Fruit fly (Drosophila melanogaster): Measurements from ENCODE around the gene CG15544.

CG15544 gene

DNA sequence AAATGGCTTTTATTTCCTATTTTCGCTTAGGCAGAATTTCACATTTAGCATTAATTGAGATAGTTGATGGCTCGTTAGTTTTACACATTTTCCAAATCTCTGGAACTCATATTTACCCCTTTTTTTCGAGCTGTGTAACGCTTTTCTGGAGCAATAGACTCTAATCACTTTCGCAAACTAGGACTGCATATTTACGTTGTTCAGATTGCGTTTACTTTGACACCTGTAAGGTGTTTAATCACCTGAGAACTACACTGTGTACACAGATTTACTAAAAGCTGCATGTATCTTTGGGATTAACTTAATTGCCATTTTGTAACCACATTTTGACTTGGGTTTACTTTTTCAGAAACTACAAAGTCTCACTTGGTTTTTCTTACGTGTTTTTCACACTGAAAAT is 24.8 kb upstream of the CG15544 start (continued):
- peak; percentile 33 for TF ChIP-seq CG6813 (GFP tag; optimal IDR thresholded peaks at IDR 0.05)
- peak; percentile 15 for TF ChIP-seq CG12744 (GFP tag; optimal IDR thresholded peaks at IDR 0.05)
- peak; percentile 54 for TF ChIP-seq CG10209 (GFP tag; optimal IDR thresholded peaks at IDR 0.05)
- peak; percentile 54; the same call in 1 of the 3 replicates for TF ChIP-seq ci (GFP tag; IDR thresholded peaks at IDR 0.05)
- peak; percentile 23 for TF ChIP-seq CG3281 (GFP tag; optimal IDR thresholded peaks at IDR 0.05)
- TF ChIP-seq CG12071 (GFP tag; optimal IDR thresholded peaks at IDR 0.05): peak; percentile 69
- peak; percentile 32 for TF ChIP-seq mam (GFP tag; optimal IDR thresholded peaks at IDR 0.05)
- TF ChIP-seq CG9215 (GFP tag; IDR thresholded peaks at IDR 0.05): no peak
- no peak for TF ChIP-seq klu (GFP tag; IDR thresholded peaks at IDR 0.05)

dm6 chr3R:30803212-30803814 is 24.3 kb upstream of the CG15544 start:
- TF ChIP-seq Camta (GFP tag; optimal IDR thresholded peaks at IDR 0.05) (no peak), CG11247 (GFP tag; IDR thresholded peaks at IDR 0.05) (no peak), unpg (GFP tag; optimal IDR thresholded peaks at IDR 0.05) (no peak), oc (tag; optimal IDR thresholded peaks at IDR 0.05) (no peak), CG9817 (tag; optimal IDR thresholded peaks at IDR 0.05) (no peak), CG31224 (GFP tag; IDR thresholded peaks at IDR 0.05) (no peak), CG8478 (optimal IDR thresholded peaks at IDR 0.05) (peak; percentile 62), CG1832 (GFP tag; optimal IDR thresholded peaks at IDR 0.05) (peak; percentile 77), CG13296 (GFP tag; optimal IDR thresholded peaks at IDR 0.05) (no peak), CG8359 (GFP tag; optimal IDR thresholded peaks at IDR 0.05; ENCODE audit: borderline replicate concordance) (no peak), CG12299 (tag; optimal IDR thresholded peaks at IDR 0.05) (no peak), MTF-1 (GFP tag; optimal IDR thresholded peaks at IDR 0.05; ENCODE audit: borderline replicate concordance) (no peak), jumu (GFP tag; optimal IDR thresholded peaks at IDR 0.05) (no peak), Atf6 (GFP tag; IDR thresholded peaks at IDR 0.05) (no peak), sens (GFP tag) (peak; percentile 55), Trl (optimal IDR thresholded peaks at IDR 0.05) (peak; percentile 69 to 82), Trl (GFP tag; optimal IDR thresholded peaks at IDR 0.05) (no peak), YL-1 (GFP tag; optimal IDR thresholded peaks at IDR 0.05) (no peak), CG5245 (GFP tag; optimal IDR thresholded peaks at IDR 0.05) (no peak), gem (tag; optimal IDR thresholded peaks at IDR 0.05) (no peak), amos (GFP tag; IDR thresholded peaks at IDR 0.05; ENCODE audit: partially characterized antibody) (0 out of 2 replicates have a peak, but pooled peaks have one; percentile 12), CG12236 (GFP tag; optimal IDR thresholded peaks at IDR 0.05) (no peak), sd (tag; optimal IDR thresholded peaks at IDR 0.05) (peak; percentile 79), dmrt99B (tag; optimal IDR thresholded peaks at IDR 0.05) (no peak), Hmx (GFP tag; optimal IDR thresholded peaks at IDR 0.05) (no peak), HHEX (GFP tag; optimal IDR thresholded peaks at IDR 0.05) (no peak), CG15479 (GFP tag; optimal IDR thresholded peaks at IDR 0.05) (peak; percentile 93), CoRest (tag; optimal IDR thresholded peaks at IDR 0.05) (no peak), MESR4 (GFP tag; optimal IDR thresholded peaks at IDR 0.05) (no peak), Mes4 (GFP tag; optimal IDR thresholded peaks at IDR 0.05) (no peak), lov (optimal IDR thresholded peaks at IDR 0.05) (no peak), lov (GFP tag; IDR thresholded peaks at IDR 0.05) (no peak), CG17385 (GFP tag; optimal IDR thresholded peaks at IDR 0.05) (peak; percentile 57), Sin3A (optimal IDR thresholded peaks at IDR 0.05) (no peak), CG34376 (GFP tag; optimal IDR thresholded peaks at IDR 0.05) (no peak), seq (GFP tag; IDR thresholded peaks at IDR 0.05) (no peak), Sox100B (GFP tag; optimal IDR thresholded peaks at IDR 0.05) (no peak), nom (GFP tag; optimal IDR thresholded peaks at IDR 0.05) (no peak), Awh (GFP tag; IDR thresholded peaks at IDR 0.05) (no peak), phol (tag; optimal IDR thresholded peaks at IDR 0.05) (no peak), ap (GFP tag; IDR thresholded peaks at IDR 0.05) (no peak), Ets65A (GFP tag) (peak; percentile 81)

All from whole organism, embryonic.